Worm (Caenorhabditis elegans): Measurements from ENCODE around the gene mrps-22.

mrps-22 gene

DNA sequence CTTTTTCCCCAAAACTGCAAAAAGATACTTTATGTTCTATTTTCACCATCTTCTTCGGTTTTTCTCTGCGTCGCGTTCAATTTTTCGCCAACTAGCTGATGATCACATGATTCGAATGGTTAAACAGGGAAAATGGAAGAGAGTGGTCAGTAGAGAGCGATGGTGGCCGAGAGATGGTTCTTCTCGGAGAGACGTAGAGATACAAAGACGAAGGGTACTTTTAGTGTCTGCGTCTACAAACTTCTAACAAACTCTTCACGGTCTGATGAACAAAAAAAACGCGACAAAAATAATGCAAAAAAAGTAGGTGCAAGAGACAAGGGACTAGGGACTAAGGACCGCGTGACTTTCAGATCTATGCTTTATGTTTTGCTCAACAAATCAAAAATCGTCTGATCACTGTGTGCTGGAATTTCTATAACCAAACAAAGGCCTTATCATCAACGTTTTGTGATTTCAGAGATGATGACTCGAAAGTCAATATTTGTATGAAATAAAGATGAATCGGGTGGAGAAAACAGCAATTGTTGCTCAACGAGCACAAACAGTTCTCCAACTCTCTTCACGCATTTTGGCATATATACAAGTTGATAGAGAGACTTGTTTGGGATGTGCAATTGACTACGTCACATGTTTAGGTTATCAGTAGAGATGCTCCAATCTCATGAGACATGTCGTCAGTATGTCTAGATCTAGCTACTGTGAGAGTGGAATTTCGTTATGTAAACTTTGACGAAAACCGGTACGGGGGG is 30.3 kb upstream of the mrps-22 start (continued):
- TF ChIP-seq nhr-42 (GFP tag; IDR thresholded peaks at IDR 0.05) (peak; percentile 60; the same call in 1 of the 2 replicates), nhr-76 (tag; optimal IDR thresholded peaks at IDR 0.05) (peak; percentile 64), ZK337.2 (GFP tag; IDR thresholded peaks at IDR 0.05) (peak; percentile 6; the same call in 1 of the 2 replicates), lin-38 (GFP tag; IDR thresholded peaks at IDR 0.05) (peak; percentile 63), ztf-11 (tag; optimal IDR thresholded peaks at IDR 0.05) (no peak), T20F7.1 (GFP tag; optimal IDR thresholded peaks at IDR 0.05) (peak; percentile 67), nhr-48 (tag; optimal IDR thresholded peaks at IDR 0.05) (peak; percentile 95), attf-4 (tag; optimal IDR thresholded peaks at IDR 0.05) (no peak), arid-1 (GFP tag; conservative IDR thresholded peaks at IDR 0.05) (peak; percentile 28; the same call in 1 of the 2 replicates), lin-13 (GFP tag; optimal IDR thresholded peaks at IDR 0.05) (no peak), spr-1 (tag; optimal IDR thresholded peaks at IDR 0.05) (peak; percentile 63), mes-2 (tag; optimal IDR thresholded peaks at IDR 0.05; ENCODE audit: poor library complexity, severe bottlenecking) (peak; percentile 83), ceh-32 (tag; optimal IDR thresholded peaks at IDR 0.05; ENCODE audit: poor library complexity) (no peak), ces-1 (GFP tag; optimal IDR thresholded peaks at IDR 0.05) (peak; percentile 63), aly-2 (tag; optimal IDR thresholded peaks at IDR 0.05) (no peak), unc-62 (GFP tag; optimal IDR thresholded peaks at IDR 0.05 in 1 of 2) (peak in 1 of 2 experiments; percentile 100), unc-62 (tag; optimal IDR thresholded peaks at IDR 0.05) (no peak), unc-39 (tag; optimal IDR thresholded peaks at IDR 0.05) (no peak), dve-1 (tag; optimal IDR thresholded peaks at IDR 0.05; ENCODE audit: insufficient read depth) (peak; percentile 96), mxl-2 (GFP tag; conservative IDR thresholded peaks at IDR 0.05) (0 out of 2 replicates have a peak, but pooled peaks have one; percentile 16), ztf-7 (tag; optimal IDR thresholded peaks at IDR 0.05) (peak; percentile 61), tag-97 (GFP tag; IDR thresholded peaks at IDR 0.05) (no peak), ama-1 (optimal IDR thresholded peaks at IDR 0.05) (peak; percentile 82), F44E2.7 (GFP tag; IDR thresholded peaks at IDR 0.05) (no peak), mep-1 (tag; optimal IDR thresholded peaks at IDR 0.05) (peak; percentile 89), hmg-1.1 (GFP tag; IDR thresholded peaks at IDR 0.05) (peak; percentile 80), madf-9 (GFP tag; conservative IDR thresholded peaks at IDR 0.05) (peak; percentile 39), Y5F2A.4 (GFP tag; optimal IDR thresholded peaks at IDR 0.05) (no peak), aha-1 (tag) (peak; percentile 99), ZK546.5 (tag; optimal IDR thresholded peaks at IDR 0.05) (peak in 1 of 2 experiments; percentile 33), ceh-28 (tag; optimal IDR thresholded peaks at IDR 0.05) (peak; percentile 14), ceh-82 (tag; optimal IDR thresholded peaks at IDR 0.05) (no peak), lin-39 (tag; optimal IDR thresholded peaks at IDR 0.05) (no peak), jun-1 (tag; optimal IDR thresholded peaks at IDR 0.05) (peak; percentile 89), zag-1 (tag; optimal IDR thresholded peaks at IDR 0.05) (peak; percentile 52), mxl-3 (GFP tag; optimal IDR thresholded peaks at IDR 0.05) (peak; percentile 60), pqm-1 (tag; optimal IDR thresholded peaks at IDR 0.05) (no peak), rbr-2 (tag; optimal IDR thresholded peaks at IDR 0.05) (peak; percentile 83), D1046.2 (GFP tag; IDR thresholded peaks at IDR 0.05) (no peak), nhr-11 (tag; optimal IDR thresholded peaks at IDR 0.05) (peak; percentile 98), set-16 (GFP tag; IDR thresholded peaks at IDR 0.05) (peak; percentile 55), F10B5.3 (tag; optimal IDR thresholded peaks at IDR 0.05) (no peak), daf-19 (GFP tag; conservative IDR thresholded peaks at IDR 0.05) (no peak), lsy-2 (tag; optimal IDR thresholded peaks at IDR 0.05) (peak; percentile 76 to 92), F37D6.2 (tag; optimal IDR thresholded peaks at IDR 0.05) (peak; percentile 70), pha-4 (GFP tag; IDR thresholded peaks at IDR 0.05) (peak; percentile 41; the same call in 1 of the 2 replicates), pha-4 (tag; optimal IDR thresholded peaks at IDR 0.05) (no peak), nhr-25 (tag; optimal IDR thresholded peaks at IDR 0.05; ENCODE audit: borderline replicate concordance, insufficient read depth) (peak; percentile 81), nhr-28 (tag; optimal IDR thresholded peaks at IDR 0.05) (peak; percentile 90), nhr-6 (tag; optimal IDR thresholded peaks at IDR 0.05) (peak; percentile 66), zfp-3 (GFP tag; conservative IDR thresholded peaks at IDR 0.05) (0 out of 2 replicates have a peak, but pooled peaks have one; percentile 42)

Measured in whole organism, L4 larva.